Worm (Caenorhabditis elegans) whole organism, midembryonic: ENCODE measurements around the gene maa-1.

Experiments used
- med-1 ChIP-seq: sonication (generic microtip); optimal IDR thresholded peaks from 2 replicates; lab custom pipeline; 2017; ENCODE audit warnings: missing genetic modification characterization, mild to moderate bottlenecking, missing compliant biosample characterization, antibody characterized with exemption, missing genetic modification reagents; ENCODE audit not compliant: insufficient read depth
- ref-1 ChIP-seq: fragments of 200-800 bp; sonication (Bioruptor generic); conservative IDR thresholded peaks from 2 replicates; pipeline ENCODE4 v1.3.6; 2022; ENCODE audit warnings: missing genetic modification reagents, missing genetic modification characterization, missing compliant biosample characterization
- tab-1 ChIP-seq: fragments of 200-800 bp; sonication (Bioruptor generic); IDR thresholded peaks from 2 replicates; pipeline ENCODE4 v1.3.6; 2022; ENCODE audit warnings: missing genetic modification characterization, missing compliant biosample characterization
- ztf-23 ChIP-seq: fragments of 200-800 bp; sonication (Bioruptor generic); IDR thresholded peaks from 2 replicates; pipeline ENCODE4 v1.3.6; 2022; ENCODE audit warnings: missing genetic modification reagents, missing genetic modification characterization, missing compliant biosample characterization
- ztf-29 ChIP-seq: fragments of 200-800 bp; sonication (Bioruptor generic); IDR thresholded peaks from 2 replicates; pipeline ENCODE4 v1.3.6; 2022; ENCODE audit warnings: missing genetic modification reagents, missing genetic modification characterization, missing compliant biosample characterization

DNA sequence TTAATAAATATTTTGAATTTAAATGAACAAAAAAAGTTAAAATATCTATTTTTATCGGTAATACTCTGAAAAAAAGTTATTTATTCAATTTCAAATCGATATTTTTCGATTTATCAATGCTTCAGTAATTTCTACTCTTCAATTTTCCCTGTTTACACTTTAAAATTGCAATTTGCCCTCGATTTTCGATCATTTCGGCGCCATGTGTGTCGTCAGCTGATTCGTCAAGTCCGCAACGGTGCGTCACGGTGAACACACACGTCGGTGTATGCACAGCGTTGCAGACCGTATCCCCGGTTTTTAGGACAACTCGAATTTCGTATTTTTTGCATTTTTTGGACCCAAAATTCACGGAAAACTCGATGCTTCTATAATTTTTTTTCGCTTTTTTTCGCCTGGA lies 934 bp upstream of the maa-1 start, which contains the start of gene C18D11.3:
- TF ChIP-seq ztf-29 (no peak), tab-1 (GFP tag; lab: Robert Waterston, UW) (no peak), ref-1 (GFP tag; lab: Robert Waterston, UW) (no peak), ztf-23 (GFP tag; lab: Robert Waterston, UW) (peak; percentile 66; the same call in 1 of the 2 replicates), med-1 (GFP tag; lab: Kevin White, UChicago) (no peak)
